Fruit fly (Drosophila melanogaster): ENCODE data around the gene trh.

The trh gene

dm6 chr3L:441035-441604, 48.7 kb upstream of the trh start (continued):
- TF ChIP-seq ewg (GFP tag; optimal IDR thresholded peaks at IDR 0.05) (peak; percentile 60), NfI (GFP tag; optimal IDR thresholded peaks at IDR 0.05) (peak; percentile 85), CG7928 (GFP tag; optimal IDR thresholded peaks at IDR 0.05) (peak; percentile 59), CG4854 (GFP tag; optimal IDR thresholded peaks at IDR 0.05) (peak; percentile 41), Camta (GFP tag; optimal IDR thresholded peaks at IDR 0.05) (no peak), Sin3A (optimal IDR thresholded peaks at IDR 0.05) (no peak), Dip2 (GFP tag; IDR thresholded peaks at IDR 0.05) (no peak), CG16813 (GFP tag; IDR thresholded peaks at IDR 0.05; ENCODE audit: partially characterized antibody) (no peak), sr (GFP tag; IDR thresholded peaks at IDR 0.05) (no peak), CG12104 (GFP tag; optimal IDR thresholded peaks at IDR 0.05) (peak; percentile 75), fu2 (GFP tag; optimal IDR thresholded peaks at IDR 0.05) (peak; percentile 20), Vsx1 (GFP tag; optimal IDR thresholded peaks at IDR 0.05) (peak; percentile 67), usp (GFP tag; optimal IDR thresholded peaks at IDR 0.05) (no peak), CG8944 (GFP tag; optimal IDR thresholded peaks at IDR 0.05) (peak; percentile 9), stc (GFP tag; IDR thresholded peaks at IDR 0.05) (peak; percentile 81), CG15514 (GFP tag; optimal IDR thresholded peaks at IDR 0.05) (peak; percentile 84), btn (GFP tag; optimal IDR thresholded peaks at IDR 0.05) (no peak), Spps (tag; optimal IDR thresholded peaks at IDR 0.05) (peak; percentile 54), row (GFP tag; IDR thresholded peaks at IDR 0.05) (peak; percentile 94), BEAF-32 (GFP tag; optimal IDR thresholded peaks at IDR 0.05) (no peak), CG9932 (GFP tag; IDR thresholded peaks at IDR 0.05) (peak; percentile 95), CG9215 (GFP tag; IDR thresholded peaks at IDR 0.05) (peak; percentile 89), CG15011 (GFP tag; optimal IDR thresholded peaks at IDR 0.05) (peak; percentile 43), zf30C (GFP tag; optimal IDR thresholded peaks at IDR 0.05) (peak; percentile 54), CG13287 (GFP tag; IDR thresholded peaks at IDR 0.05; ENCODE audit: partially characterized antibody) (0 out of 2 replicates have a peak, but pooled peaks have one; percentile 8), CG17802 (tag; optimal IDR thresholded peaks at IDR 0.05) (peak; percentile 16), CG32532 (GFP tag; IDR thresholded peaks at IDR 0.05) (peak; percentile 96), gcm2 (GFP tag; optimal IDR thresholded peaks at IDR 0.05) (no peak), CG10654 (GFP tag; optimal IDR thresholded peaks at IDR 0.05) (peak; percentile 54), CG11695 (GFP tag; IDR thresholded peaks at IDR 0.05) (peak; percentile 92), sc (optimal IDR thresholded peaks at IDR 0.05) (no peak), sc (GFP tag; optimal IDR thresholded peaks at IDR 0.05) (peak; percentile 9), CG11085 (GFP tag; IDR thresholded peaks at IDR 0.05) (peak; percentile 83), CG13424 (tag; optimal IDR thresholded peaks at IDR 0.05) (peak; percentile 84), CG13296 (GFP tag; optimal IDR thresholded peaks at IDR 0.05) (peak; percentile 92), Hsf (GFP tag; optimal IDR thresholded peaks at IDR 0.05) (peak; percentile 60), ttk (GFP tag; IDR thresholded peaks at IDR 0.05) (peak; percentile 73), CG1602 (GFP tag; optimal IDR thresholded peaks at IDR 0.05) (peak; percentile 38), sisA (GFP tag; IDR thresholded peaks at IDR 0.05) (peak; percentile 81), NC2β (GFP tag; optimal IDR thresholded peaks at IDR 0.05) (no peak), Stat92E (GFP tag; optimal IDR thresholded peaks at IDR 0.05) (no peak), CG16815 (GFP tag; optimal IDR thresholded peaks at IDR 0.05) (peak; percentile 51), disco-r (GFP tag; optimal IDR thresholded peaks at IDR 0.05) (peak; percentile 51), chinmo (GFP tag; IDR thresholded peaks at IDR 0.05; ENCODE audit: partially characterized antibody) (0 out of 4 replicates have a peak, but pooled peaks have one; percentile 63), gcm (GFP tag; optimal IDR thresholded peaks at IDR 0.05) (peak; percentile 61), Mes4 (GFP tag; optimal IDR thresholded peaks at IDR 0.05) (no peak), CG15601 (tag; optimal IDR thresholded peaks at IDR 0.05) (peak; percentile 54), mirr (GFP tag; optimal IDR thresholded peaks at IDR 0.05) (no peak), Dbx (GFP tag; IDR thresholded peaks at IDR 0.05) (peak; percentile 95), CG33557 (GFP tag; optimal IDR thresholded peaks at IDR 0.05) (no peak), CG4282 (GFP tag; optimal IDR thresholded peaks at IDR 0.05) (no peak)
